Worm (Caenorhabditis elegans) whole organism, L2 larva: ENCODE measurements around the gene cutl-11.

Experiments
- ama-1 ChIP-seq: fragments of 150-350 bp; optimal IDR thresholded peaks from 2 replicates; lab custom pipeline; 2018; ENCODE audit warnings: inconsistent platforms
- ceh-16 ChIP-seq: fragments of 150-350 bp; optimal IDR thresholded peaks from 2 replicates; lab custom pipeline; 2014; ENCODE audit warnings: missing biosample characterization, missing genetic modification characterization
- ceh-82 ChIP-seq: fragments of 150-350 bp; optimal IDR thresholded peaks from 2 replicates; lab custom pipeline; 2014; ENCODE audit warnings: missing biosample characterization, missing genetic modification characterization
- egl-27 ChIP-seq: sonication (generic microtip); optimal IDR thresholded peaks from 3 replicates; lab custom pipeline; 2017; ENCODE audit warnings: missing biosample characterization, missing genetic modification reagents, missing genetic modification characterization
- elt-1 ChIP-seq: fragments of 150-350 bp; optimal IDR thresholded peaks from 2 replicates; lab custom pipeline; 2014; ENCODE audit warnings: missing biosample characterization, missing genetic modification characterization
- lsy-2 ChIP-seq, 2 experiments: fragments of 150-350 bp in 1 of 2; sonication (generic microtip) in 1 of 2; optimal IDR thresholded peaks; 2 replicates each; lab custom pipeline; 2014 to 2017; ENCODE audit warnings: missing biosample characterization in 2 of 2, missing genetic modification characterization in 2 of 2
- nhr-11 ChIP-seq: fragments of 150-350 bp; optimal IDR thresholded peaks from 2 replicates; lab custom pipeline; 2014; ENCODE audit warnings: missing biosample characterization, missing genetic modification characterization
- nhr-237 ChIP-seq: fragments of 150-350 bp; optimal IDR thresholded peaks from 2 replicates; lab custom pipeline; 2014; ENCODE audit warnings: missing biosample characterization, missing genetic modification characterization
- nhr-25 ChIP-seq: fragments of 150-350 bp; sonication (generic microtip); optimal IDR thresholded peaks from 3 replicates; lab custom pipeline; 2014; ENCODE audit warnings: missing biosample characterization, missing genetic modification characterization
- skn-1 ChIP-seq: sonication (generic microtip); optimal IDR thresholded peaks from 2 replicates; lab custom pipeline; 2017; ENCODE audit warnings: missing biosample characterization, missing genetic modification characterization
- unc-39 ChIP-seq: fragments of 150-350 bp; optimal IDR thresholded peaks from 2 replicates; lab custom pipeline; 2014; ENCODE audit warnings: missing biosample characterization, missing genetic modification characterization

DNA sequence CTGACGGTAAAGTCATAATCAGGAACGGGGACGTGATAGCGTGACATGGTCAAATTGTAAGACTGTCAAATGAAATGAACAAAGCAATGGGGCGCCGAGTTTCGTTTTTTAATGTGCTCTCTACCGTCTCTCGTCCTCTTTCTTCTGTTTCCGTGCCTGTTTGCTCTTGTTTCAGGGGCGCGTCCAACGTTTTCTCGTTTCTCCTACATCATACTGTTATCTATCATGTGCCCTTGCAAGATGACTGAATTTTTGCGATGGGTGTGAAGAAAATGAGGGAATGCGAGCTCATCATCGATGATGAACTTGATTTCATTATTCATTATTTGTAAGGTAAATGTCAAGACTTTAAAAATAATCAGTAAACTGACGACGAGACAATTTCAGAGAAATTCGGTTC is 30.2 kb upstream of the cutl-11 start, which contains the start of gene T04F8.7:
- TF ChIP-seq unc-39 (no peak), ceh-16 (tag; lab: Kevin White, UChicago) (no peak), ama-1 (lab: Kevin White, UChicago) (no peak), nhr-11 (tag; lab: Kevin White, UChicago) (no peak), egl-27 (tag; lab: Kevin White, UChicago) (no peak), lsy-2 (tag; optimal IDR thresholded peaks at IDR 0.05; lab: Kevin White, UChicago) (no peak), nhr-237 (tag; lab: Kevin White, UChicago) (no peak), ceh-82 (tag; lab: Kevin White, UChicago) (no peak), elt-1 (no peak), nhr-25 (tag; lab: Kevin White, UChicago) (no peak), skn-1 (tag; lab: Kevin White, UChicago) (no peak)
